Fruit fly (Drosophila melanogaster) whole organism, embryonic: Measurements from ENCODE around the gene CG13084.

ENCODE experiments used
- Blimp-1 ChIP-seq: fragments of 200-800 bp; sonication (Bioruptor generic); optimal IDR thresholded peaks from 3 replicates; lab custom pipeline; 2018; ENCODE audit warnings: missing biosample characterization, missing genetic modification characterization, mild to moderate bottlenecking, moderate library complexity, missing genetic modification reagents
- CG10147 ChIP-seq: fragments of 200-800 bp; sonication (Bioruptor generic); optimal IDR thresholded peaks from 2 replicates; lab custom pipeline; 2019; ENCODE audit warnings: missing biosample characterization, mild to moderate bottlenecking, missing genetic modification characterization, moderate library complexity
- CG10274 ChIP-seq: fragments of 200-800 bp; sonication (Bioruptor generic); optimal IDR thresholded peaks from 3 replicates; lab custom pipeline; 2017; ENCODE audit warnings: missing biosample characterization, mild to moderate bottlenecking, missing genetic modification characterization
- CG11398 ChIP-seq: fragments of 200-800 bp; sonication (Bioruptor generic); optimal IDR thresholded peaks from 2 replicates; lab custom pipeline; 2016; ENCODE audit warnings: missing biosample characterization, missing genetic modification characterization
- CG11695 ChIP-seq: fragments of 200-800 bp; sonication (Bioruptor generic); IDR thresholded peaks from 3 replicates; pipeline ENCODE4 v1.3.6; 2022; ENCODE audit warnings: missing biosample characterization, missing genetic modification characterization
- CG12219 ChIP-seq: fragments of 200-800 bp; sonication (Bioruptor generic); optimal IDR thresholded peaks from 3 replicates; lab custom pipeline; 2018; ENCODE audit warnings: missing biosample characterization, mild to moderate bottlenecking, missing genetic modification characterization
- CG12659 ChIP-seq: fragments of 200-800 bp; sonication (Bioruptor generic); optimal IDR thresholded peaks from 3 replicates; lab custom pipeline; 2017; ENCODE audit warnings: mild to moderate bottlenecking, missing biosample characterization, missing genetic modification reagents, missing genetic modification characterization
- CG13775 ChIP-seq: fragments of 200-800 bp; sonication (Bioruptor generic); optimal IDR thresholded peaks from 3 replicates; lab custom pipeline; 2017; ENCODE audit warnings: missing biosample characterization, mild to moderate bottlenecking, missing genetic modification characterization
- CG17568 ChIP-seq: fragments of 200-800 bp; sonication (Bioruptor generic); optimal IDR thresholded peaks from 2 replicates; lab custom pipeline; 2018; ENCODE audit warnings: missing biosample characterization, mild to moderate bottlenecking, missing genetic modification characterization, moderate library complexity
- CG18262 ChIP-seq: fragments of 200-800 bp; optimal IDR thresholded peaks from 3 replicates; lab custom pipeline; 2019; ENCODE audit warnings: missing biosample characterization, mild to moderate bottlenecking, missing genetic modification characterization, moderate library complexity
- CG18764 ChIP-seq: fragments of 200-800 bp; sonication (Bioruptor generic); optimal IDR thresholded peaks from 3 replicates; lab custom pipeline; 2016; ENCODE audit warnings: missing biosample characterization, missing genetic modification characterization
- CG2116 ChIP-seq: fragments of 200-800 bp; sonication (Bioruptor generic); optimal IDR thresholded peaks from 3 replicates; lab custom pipeline; 2018; ENCODE audit warnings: missing biosample characterization, mild to moderate bottlenecking, missing genetic modification characterization
- CG2202 ChIP-seq: fragments of 200-800 bp; sonication (Bioruptor generic); optimal IDR thresholded peaks from 2 replicates; lab custom pipeline; 2018; ENCODE audit warnings: missing biosample characterization, mild to moderate bottlenecking, missing genetic modification characterization
- CG3065 ChIP-seq: fragments of 200-800 bp; sonication (Bioruptor generic); optimal IDR thresholded peaks from 2 replicates; lab custom pipeline; 2016; ENCODE audit warnings: missing biosample characterization, missing genetic modification characterization
- CG34376 ChIP-seq: fragments of 200-800 bp; sonication (Bioruptor generic); optimal IDR thresholded peaks from 2 replicates; lab custom pipeline; 2018; ENCODE audit warnings: missing biosample characterization, mild to moderate bottlenecking, missing genetic modification characterization
- CG43689 ChIP-seq: fragments of 200-800 bp; sonication (Bioruptor generic); IDR thresholded peaks from 2 replicates; pipeline ENCODE4 v1.3.6; 2022; ENCODE audit warnings: missing biosample characterization, missing genetic modification characterization
- CG4424 ChIP-seq: fragments of 200-800 bp; sonication (Bioruptor generic); optimal IDR thresholded peaks from 3 replicates; lab custom pipeline; 2016; ENCODE audit warnings: missing biosample characterization, missing genetic modification characterization
- CG6683 ChIP-seq: fragments of 200-800 bp; sonication (Bioruptor generic); optimal IDR thresholded peaks from 2 replicates; lab custom pipeline; 2017; ENCODE audit warnings: missing biosample characterization, mild to moderate bottlenecking, missing genetic modification characterization, missing genetic modification reagents
- CG8290 ChIP-seq, 3 experiments: fragments of 200-800 bp; sonication (Bioruptor generic); optimal IDR thresholded peaks; 2 replicates each; lab custom pipeline; 2016 to 2019; ENCODE audit warnings: missing biosample characterization in 3 of 3, missing genetic modification characterization in 3 of 3, mild to moderate bottlenecking in 2 of 3, moderate library complexity in 1 of 3
- CG8359 ChIP-seq: fragments of 200-800 bp; sonication (Bioruptor generic); optimal IDR thresholded peaks from 2 replicates; lab custom pipeline; 2017; ENCODE audit warnings: missing biosample characterization, mild to moderate bottlenecking, missing genetic modification characterization, borderline replicate concordance
- CG8478 ChIP-seq: fragments of >200 bp; optimal IDR thresholded peaks from 2 replicates; lab custom pipeline; 2018
- CG9609 ChIP-seq: fragments of 200-800 bp; sonication (Bioruptor generic); optimal IDR thresholded peaks from 3 replicates; lab custom pipeline; 2016; ENCODE audit warnings: missing biosample characterization, missing genetic modification characterization
- CG9727 ChIP-seq: fragments of 200-800 bp; sonication (Bioruptor generic); optimal IDR thresholded peaks from 3 replicates; lab custom pipeline; 2017; ENCODE audit warnings: missing biosample characterization, mild to moderate bottlenecking, missing genetic modification characterization
- CG9797 ChIP-seq: fragments of 200-800 bp; sonication (Bioruptor generic); optimal IDR thresholded peaks from 3 replicates; lab custom pipeline; 2018; ENCODE audit warnings: missing biosample characterization, mild to moderate bottlenecking, missing genetic modification characterization
- CHES-1-like ChIP-seq: fragments of 200-800 bp; sonication (Bioruptor generic); optimal IDR thresholded peaks from 2 replicates; lab custom pipeline; 2016; ENCODE audit warnings: missing biosample characterization, missing genetic modification characterization
- CrebB ChIP-seq: fragments of 200-800 bp; sonication (Bioruptor generic); optimal IDR thresholded peaks from 3 replicates; lab custom pipeline; 2018; ENCODE audit warnings: missing biosample characterization, mild to moderate bottlenecking, missing genetic modification characterization
- Deaf1 ChIP-seq: fragments of 200-800 bp; optimal IDR thresholded peaks from 3 replicates; lab custom pipeline; 2019; ENCODE audit warnings: missing biosample characterization, mild to moderate bottlenecking, missing genetic modification characterization, moderate library complexity
- ERR ChIP-seq: fragments of 200-800 bp; sonication (Bioruptor generic); optimal IDR thresholded peaks from 2 replicates; lab custom pipeline; 2016; ENCODE audit warnings: missing biosample characterization, missing genetic modification characterization
- HLH3B ChIP-seq: fragments of 200-800 bp; sonication (Bioruptor generic); IDR thresholded peaks from 2 replicates; pipeline ENCODE4 v1.3.6; 2022; ENCODE audit warnings: missing biosample characterization, missing genetic modification characterization
- HLHmδ ChIP-seq: fragments of 200-800 bp; sonication (Bioruptor generic); optimal IDR thresholded peaks from 2 replicates; lab custom pipeline; 2018; ENCODE audit warnings: missing biosample characterization, mild to moderate bottlenecking, missing genetic modification characterization, moderate library complexity
- Hr3 ChIP-seq: fragments of 200-800 bp; sonication (Bioruptor generic); optimal IDR thresholded peaks from 3 replicates; lab custom pipeline; 2016; ENCODE audit warnings: missing biosample characterization, missing genetic modification characterization
- Hr39 ChIP-seq: fragments of >200 bp; optimal IDR thresholded peaks from 2 replicates; lab custom pipeline; 2017
- Hr78 ChIP-seq, 2 experiments: fragments of 200-800 bp in 1 of 2; fragments of >200 bp in 1 of 2; sonication (Bioruptor generic) in 1 of 2; optimal IDR thresholded peaks; 2 replicates each; lab custom pipeline; 2017 to 2019; ENCODE audit warnings: missing biosample characterization in 2 of 2, missing genetic modification characterization in 2 of 2, mild to moderate bottlenecking in 1 of 2, moderate library complexity in 1 of 2
- MBD-R2 ChIP-seq: fragments of 200-800 bp; sonication (Bioruptor generic); IDR thresholded peaks from 2 replicates; pipeline ENCODE4 v1.3.6; 2022; ENCODE audit warnings: missing biosample characterization, missing genetic modification characterization
- Mrtf ChIP-seq: fragments of 200-800 bp; sonication (Bioruptor generic); IDR thresholded peaks from 3 replicates; pipeline ENCODE4 v1.3.6; 2022; ENCODE audit warnings: missing biosample characterization, missing genetic modification characterization
- Optix ChIP-seq: fragments of 200-800 bp; sonication (Bioruptor generic); IDR thresholded peaks from 3 replicates; pipeline ENCODE4 v1.3.6; 2022; ENCODE audit warnings: missing biosample characterization, missing genetic modification characterization
- Six4 ChIP-seq: fragments of 200-800 bp; sonication (Bioruptor generic); optimal IDR thresholded peaks from 2 replicates; lab custom pipeline; 2016; ENCODE audit warnings: missing biosample characterization, missing genetic modification characterization
- Ssrp ChIP-seq: fragments of 200-800 bp; sonication (Bioruptor generic); optimal IDR thresholded peaks from 2 replicates; lab custom pipeline; 2018; ENCODE audit warnings: missing biosample characterization, mild to moderate bottlenecking, missing genetic modification characterization, moderate library complexity
- exex ChIP-seq: fragments of 200-800 bp; sonication (Bioruptor generic); optimal IDR thresholded peaks from 4 replicates; lab custom pipeline; 2018; ENCODE audit warnings: missing biosample characterization, mild to moderate bottlenecking, missing genetic modification characterization, moderate library complexity
- ftz-f1 ChIP-seq: fragments of 200-800 bp; sonication (Bioruptor generic); optimal IDR thresholded peaks from 2 replicates; lab custom pipeline; 2016; ENCODE audit warnings: missing biosample characterization, missing genetic modification characterization
- fu2 ChIP-seq: fragments of 200-800 bp; sonication (Bioruptor generic); optimal IDR thresholded peaks from 2 replicates; lab custom pipeline; 2016; ENCODE audit warnings: missing biosample characterization, missing genetic modification characterization
- gce ChIP-seq: fragments of 200-800 bp; sonication (Bioruptor generic); IDR thresholded peaks from 3 replicates; pipeline ENCODE4 v1.3.6; 2022; ENCODE audit warnings: missing biosample characterization, missing genetic modification characterization
- h ChIP-seq: fragments of >200 bp; optimal IDR thresholded peaks from 2 replicates; lab custom pipeline; 2017
- hth ChIP-seq: fragments of >200 bp; optimal IDR thresholded peaks from 2 replicates; lab custom pipeline; 2017; ENCODE audit warnings: inconsistent platforms
- mam ChIP-seq: fragments of 200-800 bp; sonication (Bioruptor generic); optimal IDR thresholded peaks from 3 replicates; lab custom pipeline; 2016; ENCODE audit warnings: missing biosample characterization, missing genetic modification characterization
- p53 ChIP-seq: fragments of 200-800 bp; sonication (Bioruptor generic); optimal IDR thresholded peaks from 2 replicates; lab custom pipeline; 2016; ENCODE audit warnings: missing biosample characterization, missing genetic modification characterization
- pzg ChIP-seq: fragments of 200-800 bp; sonication (Bioruptor generic); optimal IDR thresholded peaks from 3 replicates; lab custom pipeline; 2018; ENCODE audit warnings: missing biosample characterization, mild to moderate bottlenecking, missing genetic modification characterization, moderate library complexity
- salm ChIP-seq: fragments of 200-800 bp; sonication (Bioruptor generic); optimal IDR thresholded peaks from 2 replicates; lab custom pipeline; 2018; ENCODE audit warnings: missing biosample characterization, mild to moderate bottlenecking, missing genetic modification characterization
- sisA ChIP-seq: fragments of 200-800 bp; sonication (Bioruptor generic); IDR thresholded peaks from 2 replicates; pipeline ENCODE4 v1.3.6; 2022; ENCODE audit warnings: missing biosample characterization, missing genetic modification characterization
- so ChIP-seq: fragments of 200-800 bp; sonication (Bioruptor generic); IDR thresholded peaks from 3 replicates; pipeline ENCODE4 v1.3.6; 2022; ENCODE audit warnings: missing biosample characterization, missing genetic modification characterization
- usp ChIP-seq: fragments of >200 bp; optimal IDR thresholded peaks from 2 replicates; lab custom pipeline; 2017; ENCODE audit warnings: missing biosample characterization, missing genetic modification characterization

CG13084 gene

DNA sequence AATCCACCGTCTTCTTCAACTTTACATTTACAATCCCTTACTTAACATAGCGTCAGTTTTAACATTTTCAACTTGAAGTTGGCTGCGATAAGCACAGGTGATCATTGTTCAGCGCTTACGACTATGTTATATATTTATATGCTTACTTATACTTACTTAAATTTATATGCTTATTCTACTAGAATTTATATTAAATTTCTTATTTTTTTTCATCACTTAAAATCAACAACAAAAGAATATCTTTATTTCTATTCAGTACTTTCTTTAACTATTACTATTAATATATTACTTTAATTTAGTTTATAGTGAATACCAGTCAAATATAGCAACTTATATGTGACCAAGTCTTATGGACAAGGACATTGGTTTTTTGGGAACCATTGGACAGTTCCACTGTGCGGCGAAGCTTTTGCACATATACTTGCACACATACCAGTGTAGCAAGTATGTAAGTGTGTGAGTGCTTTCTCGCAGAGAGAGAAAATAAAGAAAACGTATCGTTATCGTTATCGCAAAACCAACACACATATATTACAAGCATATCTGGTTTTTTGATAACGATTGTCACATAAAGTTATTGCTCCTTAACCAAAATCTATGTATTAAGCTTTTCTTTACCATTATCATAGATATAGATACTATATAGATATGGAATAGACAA, 32.6 kb downstream of the CG13084 start, which contains the start of gene Hasp (continued):
- TF ChIP-seq Hr78 (GFP tag; optimal IDR thresholded peaks at IDR 0.05; lab: Kevin White, UChicago): no peak
- TF ChIP-seq CG9797 (GFP tag; lab: Kevin White, UChicago): no peak
- TF ChIP-seq CG12219 (GFP tag; lab: Kevin White, UChicago): peak; percentile 44
- no peak for TF ChIP-seq ftz-f1 (GFP tag; lab: Kevin White, UChicago)
- TF ChIP-seq Six4 (GFP tag; lab: Kevin White, UChicago): peak; percentile 77
- peak; percentile 2 for TF ChIP-seq CG3065
- TF ChIP-seq pzg: peak; percentile 16
- TF ChIP-seq CG11398: no peak
- TF ChIP-seq gce (GFP tag; lab: Robert Waterston, UW): no peak
- TF ChIP-seq CrebB (tag; lab: Kevin White, UChicago): no peak
- TF ChIP-seq CG4424: peak; percentile 46
- TF ChIP-seq Blimp-1 (GFP tag; lab: Kevin White, UChicago): peak; percentile 75
- peak; percentile 48; the same call in 1 of the 3 replicates for TF ChIP-seq CG11695
- no peak for TF ChIP-seq CHES-1-like
- TF ChIP-seq CG9609 (GFP tag; lab: Kevin White, UChicago): no peak
- no peak for TF ChIP-seq CG43689 (GFP tag; lab: Robert Waterston, UW)
- TF ChIP-seq CG9727 (GFP tag; lab: Kevin White, UChicago): peak; percentile 61
- TF ChIP-seq MBD-R2 (GFP tag; lab: Robert Waterston, UW): peak; percentile 39; the same call in 1 of the 2 replicates
- TF ChIP-seq usp (GFP tag; lab: Kevin White, UChicago): no peak
- peak; percentile 65 for TF ChIP-seq CG18262 (tag; lab: Kevin White, UChicago)
- TF ChIP-seq CG12659 (GFP tag; lab: Kevin White, UChicago): peak; percentile 46
- TF ChIP-seq CG2116: peak; percentile 72
- TF ChIP-seq HLH3B: peak; percentile 45; the same call in 1 of the 2 replicates
- TF ChIP-seq HLHmδ (GFP tag; lab: Kevin White, UChicago): no peak
- TF ChIP-seq sisA (GFP tag; lab: Robert Waterston, UW): peak; percentile 45
- TF ChIP-seq CG8478: no peak
- TF ChIP-seq Hr3 (GFP tag; lab: Kevin White, UChicago): peak; percentile 6
- TF ChIP-seq CG8290 (GFP tag; optimal IDR thresholded peaks at IDR 0.05; lab: Kevin White, UChicago): peak; percentile 54
- no peak for TF ChIP-seq CG8290 (tag; optimal IDR thresholded peaks at IDR 0.05; lab: Kevin White, UChicago)
- no peak for TF ChIP-seq exex (tag; lab: Kevin White, UChicago)
- no peak for TF ChIP-seq Optix
- TF ChIP-seq h (lab: Kevin White, UChicago): no peak
- no peak for TF ChIP-seq CG34376 (GFP tag; lab: Kevin White, UChicago)
- no peak for TF ChIP-seq Hr39 (lab: Kevin White, UChicago)
- TF ChIP-seq CG13775: peak; percentile 26
- no peak for TF ChIP-seq CG17568
- peak; percentile 47 for TF ChIP-seq Deaf1 (tag; lab: Kevin White, UChicago)
- no peak for TF ChIP-seq salm (tag; lab: Kevin White, UChicago)
- peak; percentile 52 for TF ChIP-seq CG10147 (GFP tag; lab: Kevin White, UChicago)
- no peak for TF ChIP-seq hth (lab: Kevin White, UChicago)
- TF ChIP-seq so (GFP tag; lab: Robert Waterston, UW): 0 out of 3 replicates have a peak, but pooled peaks have one; percentile 13
- no peak for TF ChIP-seq ERR (GFP tag; lab: Kevin White, UChicago)
- TF ChIP-seq CG10274: no peak
- peak; percentile 10 for TF ChIP-seq CG6683 (GFP tag; lab: Kevin White, UChicago)
- TF ChIP-seq CG2202 (tag; lab: Kevin White, UChicago): peak; percentile 22
- TF ChIP-seq CG18764 (GFP tag; lab: Kevin White, UChicago): no peak
- TF ChIP-seq fu2 (GFP tag; lab: Kevin White, UChicago): no peak
- TF ChIP-seq Mrtf (GFP tag; lab: Robert Waterston, UW): no peak
- TF ChIP-seq mam (GFP tag; lab: Kevin White, UChicago): no peak
- TF ChIP-seq CG8359 (GFP tag; lab: Kevin White, UChicago): no peak
- peak; percentile 46 for TF ChIP-seq Ssrp (tag; lab: Kevin White, UChicago)
- no peak for TF ChIP-seq p53
